Worm (Caenorhabditis elegans): ENCODE measurements around the gene ipla-5.

- TF ChIP-seq mep-1 (tag; optimal IDR thresholded peaks at IDR 0.05) (no peak), nhr-237 (tag; optimal IDR thresholded peaks at IDR 0.05) (no peak), unc-39 (tag; optimal IDR thresholded peaks at IDR 0.05) (no peak), lin-13 (tag; optimal IDR thresholded peaks at IDR 0.05) (no peak), snpc-4 (tag; optimal IDR thresholded peaks at IDR 0.05) (no peak), pha-4 (tag; optimal IDR thresholded peaks at IDR 0.05) (no peak), unc-62 (GFP tag; optimal IDR thresholded peaks at IDR 0.05) (no peak), nhr-76 (tag; optimal IDR thresholded peaks at IDR 0.05) (no peak), blmp-1 (tag; optimal IDR thresholded peaks at IDR 0.05) (no peak), ces-1 (GFP tag; optimal IDR thresholded peaks at IDR 0.05) (no peak), lsy-2 (tag; optimal IDR thresholded peaks at IDR 0.05) (no peak), nhr-12 (tag; optimal IDR thresholded peaks at IDR 0.05) (no peak), drap-1 (GFP tag; optimal IDR thresholded peaks at IDR 0.05) (no peak)
These were observed 22.7 kb downstream of the ipla-5 start, which contains the start of gene F21D5.4 for ce11 chrIV:8737787-8738186.
